Worm (Caenorhabditis elegans) whole organism, L3 larva: ENCODE measurements around the gene slc-28.1.

ENCODE experiments used
- ceh-28 ChIP-seq: fragments of 150-350 bp; optimal IDR thresholded peaks from 2 replicates; lab custom pipeline; 2014; ENCODE audit warnings: missing biosample characterization, missing genetic modification reagents, missing genetic modification characterization
- ceh-82 ChIP-seq: fragments of 150-350 bp; optimal IDR thresholded peaks from 2 replicates; lab custom pipeline; 2014; ENCODE audit warnings: missing biosample characterization, missing genetic modification characterization
- daf-12 ChIP-seq: fragments of 150-350 bp; optimal IDR thresholded peaks from 2 replicates; lab custom pipeline; 2014; ENCODE audit warnings: missing biosample characterization, missing genetic modification reagents, missing genetic modification characterization
- elt-1 ChIP-seq: fragments of 150-350 bp; optimal IDR thresholded peaks from 2 replicates; lab custom pipeline; 2014; ENCODE audit warnings: missing biosample characterization, missing genetic modification characterization
- elt-2 ChIP-seq: sonication (generic microtip); optimal IDR thresholded peaks from 2 replicates; lab custom pipeline; 2016; ENCODE audit warnings: missing genetic modification reagents, mild to moderate bottlenecking, missing genetic modification characterization, missing compliant biosample characterization
- lsy-12 ChIP-seq: sonication (generic microtip); optimal IDR thresholded peaks from 2 replicates; lab custom pipeline; 2016; ENCODE audit warnings: mild to moderate bottlenecking, missing genetic modification characterization, missing compliant biosample characterization
- nhr-76 ChIP-seq: fragments of 150-350 bp; sonication (generic microtip); optimal IDR thresholded peaks from 5 replicates; lab custom pipeline; 2014; ENCODE audit warnings: missing biosample characterization, missing genetic modification characterization
- nhr-77 ChIP-seq: fragments of 150-350 bp; optimal IDR thresholded peaks from 2 replicates; lab custom pipeline; 2014; ENCODE audit warnings: missing biosample characterization, missing genetic modification characterization
- skn-1 ChIP-seq: fragments of 150-350 bp; optimal IDR thresholded peaks from 2 replicates; lab custom pipeline; 2014; ENCODE audit warnings: missing biosample characterization, missing genetic modification characterization
- tbx-2 ChIP-seq: sonication (generic microtip); optimal IDR thresholded peaks from 2 replicates; lab custom pipeline; 2016; ENCODE audit warnings: mild to moderate bottlenecking, missing genetic modification characterization, missing compliant biosample characterization
- unc-62 ChIP-seq: fragments of 150-350 bp; sonication (generic microtip); optimal IDR thresholded peaks from 4 replicates; lab custom pipeline; 2014; ENCODE audit warnings: missing biosample characterization, missing genetic modification reagents, missing genetic modification characterization
- zag-1 ChIP-seq: fragments of 150-350 bp; optimal IDR thresholded peaks from 2 replicates; lab custom pipeline; 2014; ENCODE audit warnings: missing biosample characterization, missing genetic modification characterization

- no peak for TF ChIP-seq elt-1
- no peak for TF ChIP-seq zag-1 (tag; lab: Kevin White, UChicago)
- no peak for TF ChIP-seq lsy-12
- no peak for TF ChIP-seq ceh-82 (tag; lab: Kevin White, UChicago)
- TF ChIP-seq unc-62 (GFP tag; lab: Kevin White, UChicago) = no peak
- TF ChIP-seq nhr-77 (tag; lab: Kevin White, UChicago) = no peak
- no peak for TF ChIP-seq nhr-76 (tag; lab: Kevin White, UChicago)
- no peak for TF ChIP-seq skn-1 (tag; lab: Kevin White, UChicago)
- no peak for TF ChIP-seq ceh-28 (tag; lab: Kevin White, UChicago)
- TF ChIP-seq daf-12 (tag; lab: Kevin White, UChicago) = no peak
- TF ChIP-seq tbx-2 (tag; lab: Kevin White, UChicago) = no peak
- no peak for TF ChIP-seq elt-2 (tag; lab: Kevin White, UChicago)
Measured at ce11 chrV:3502038-3502437, 38.4 kb downstream of the slc-28.1 start, which contains the start of the genes C07G3.8 and C07G3.10.
